Worm (Caenorhabditis elegans) whole organism, L4/young adult: ENCODE data around the gene chil-23.

ENCODE experiments used
- W03F9.2 ChIP-seq: fragments of 150-350 bp; optimal IDR thresholded peaks from 2 replicates; lab custom pipeline; 2014; ENCODE audit warnings: missing biosample characterization, missing genetic modification characterization
- him-1 ChIP-seq: sonication (generic microtip); optimal IDR thresholded peaks from 2 replicates; lab custom pipeline; 2016; ENCODE audit warnings: missing genotype, missing genetic modification reagents, missing genetic modification characterization, missing compliant biosample characterization

- TF ChIP-seq him-1 (tag; lab: Kevin White, UChicago), result no peak
- TF ChIP-seq W03F9.2, result no peak
Measured at ce11 chrII:9468414-9468813, at the start of gene chil-23.
